Worm (Caenorhabditis elegans): ENCODE measurements around the gene R07C3.3.

ce11 chrII:927331-927730, 11.3 kb upstream of the R07C3.3 start, which contains the start of gene R07C3.13:
- no peak for TF ChIP-seq nhr-237 (tag; optimal IDR thresholded peaks at IDR 0.05)
- no peak for TF ChIP-seq lsy-12 (tag; optimal IDR thresholded peaks at IDR 0.05)
- TF ChIP-seq nhr-77 (tag; optimal IDR thresholded peaks at IDR 0.05), result no peak
- TF ChIP-seq elt-3 (tag; optimal IDR thresholded peaks at IDR 0.05), result no peak
- TF ChIP-seq ztf-4 (tag; optimal IDR thresholded peaks at IDR 0.05), result no peak
- no peak for TF ChIP-seq ztf-11 (tag; optimal IDR thresholded peaks at IDR 0.05)
- no peak for TF ChIP-seq unc-39 (tag; optimal IDR thresholded peaks at IDR 0.05)
- no peak for TF ChIP-seq daf-12 (tag; optimal IDR thresholded peaks at IDR 0.05)
- no peak for TF ChIP-seq fos-1 (tag; optimal IDR thresholded peaks at IDR 0.05)
- TF ChIP-seq zag-1 (tag; optimal IDR thresholded peaks at IDR 0.05), result no peak
- TF ChIP-seq nhr-12 (tag; optimal IDR thresholded peaks at IDR 0.05), result no peak
- TF ChIP-seq egl-27 (tag; optimal IDR thresholded peaks at IDR 0.05), result no peak
- no peak for TF ChIP-seq nhr-28 (tag; optimal IDR thresholded peaks at IDR 0.05)
- TF ChIP-seq pqm-1 (tag; optimal IDR thresholded peaks at IDR 0.05), result no peak
